Fruit fly (Drosophila melanogaster): ENCODE results near the gene CG6138.

The CG6138 gene

DNA sequence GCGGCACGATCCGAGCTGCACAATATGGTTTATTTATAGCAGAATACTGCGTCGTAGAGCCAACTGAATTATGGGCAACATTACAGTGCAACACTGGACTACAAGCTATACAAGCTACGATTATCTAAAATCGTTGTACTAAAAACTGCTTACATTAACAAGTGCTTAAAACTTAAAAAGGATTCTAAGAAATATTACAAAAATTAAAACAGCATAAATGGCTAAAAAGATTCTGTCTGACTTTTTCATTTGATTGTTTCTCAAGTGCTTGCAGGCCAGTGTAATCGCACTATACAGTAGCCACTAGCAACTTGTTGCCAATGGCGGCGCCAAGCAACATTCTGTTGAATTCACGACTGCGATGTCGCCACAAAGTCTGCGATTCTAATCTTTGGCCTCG, 49.7 kb downstream of the CG6138 start (continued):
- TF ChIP-seq CG9609 (GFP tag; optimal IDR thresholded peaks at IDR 0.05) (peak; percentile 49), rib (GFP tag; IDR thresholded peaks at IDR 0.05) (no peak), CG7271 (tag; optimal IDR thresholded peaks at IDR 0.05) (no peak), CG9437 (GFP tag; optimal IDR thresholded peaks at IDR 0.05) (peak; percentile 34), CG3847 (GFP tag; IDR thresholded peaks at IDR 0.05) (peak; percentile 47; the same call in 1 of the 2 replicates), HmgZ (tag; optimal IDR thresholded peaks at IDR 0.05) (peak; percentile 13), ham (GFP tag; IDR thresholded peaks at IDR 0.05) (no peak), Antp (GFP tag; optimal IDR thresholded peaks at IDR 0.05) (peak; percentile 48), CG18011 (GFP tag; optimal IDR thresholded peaks at IDR 0.05) (no peak), CG2202 (tag; optimal IDR thresholded peaks at IDR 0.05) (peak; percentile 55), ems (GFP tag; optimal IDR thresholded peaks at IDR 0.05) (peak; percentile 51), CG3281 (GFP tag; optimal IDR thresholded peaks at IDR 0.05) (peak; percentile 18), CG15073 (GFP tag; optimal IDR thresholded peaks at IDR 0.05) (no peak), CG1832 (GFP tag; optimal IDR thresholded peaks at IDR 0.05) (no peak), Opbp (GFP tag; IDR thresholded peaks at IDR 0.05; ENCODE audit: partially characterized antibody) (no peak), ci (GFP tag; IDR thresholded peaks at IDR 0.05) (peak; percentile 92), row (GFP tag; IDR thresholded peaks at IDR 0.05) (peak; percentile 86), CG13424 (tag; optimal IDR thresholded peaks at IDR 0.05) (peak; percentile 68), CG7839 (tag; optimal IDR thresholded peaks at IDR 0.05) (peak; percentile 81), CG43689 (GFP tag; IDR thresholded peaks at IDR 0.05) (0 out of 2 replicates have a peak, but pooled peaks have one; percentile 42), CG33557 (GFP tag; optimal IDR thresholded peaks at IDR 0.05) (no peak), CG1233 (GFP tag; optimal IDR thresholded peaks at IDR 0.05) (peak; percentile 57), dm (GFP tag; optimal IDR thresholded peaks at IDR 0.05) (peak; percentile 22), Fer2 (tag; optimal IDR thresholded peaks at IDR 0.05) (no peak), nom (GFP tag; optimal IDR thresholded peaks at IDR 0.05) (peak; percentile 65), MESR4 (GFP tag; optimal IDR thresholded peaks at IDR 0.05) (no peak), CG2678 (tag; optimal IDR thresholded peaks at IDR 0.05) (peak; percentile 77), NK7.1 (GFP tag; optimal IDR thresholded peaks at IDR 0.05) (peak; percentile 37), H2.0 (GFP tag; IDR thresholded peaks at IDR 0.05) (peak; percentile 76), gcm2 (GFP tag; optimal IDR thresholded peaks at IDR 0.05) (no peak), CG17802 (tag; optimal IDR thresholded peaks at IDR 0.05) (peak; percentile 30), Ravus (GFP tag; IDR thresholded peaks at IDR 0.05) (peak; percentile 16), ap (GFP tag; IDR thresholded peaks at IDR 0.05) (peak; percentile 55; the same call in 1 of the 2 replicates), sens (GFP tag) (peak; percentile 95), Hr3 (GFP tag; optimal IDR thresholded peaks at IDR 0.05) (peak; percentile 44), mld (GFP tag; IDR thresholded peaks at IDR 0.05; ENCODE audit: partially characterized antibody) (no peak), Rfx (GFP tag; IDR thresholded peaks at IDR 0.05) (peak; percentile 75; the same call in 1 of the 2 replicates), schlank (tag; optimal IDR thresholded peaks at IDR 0.05) (no peak), CG18599 (GFP tag; optimal IDR thresholded peaks at IDR 0.05) (peak; percentile 68), Mes4 (GFP tag; optimal IDR thresholded peaks at IDR 0.05) (peak; percentile 55), Ets65A (GFP tag) (peak; percentile 89), Camta (GFP tag; optimal IDR thresholded peaks at IDR 0.05) (peak; percentile 80), CG11696 (GFP tag; IDR thresholded peaks at IDR 0.05) (0 out of 2 replicates have a peak, but pooled peaks have one; percentile 24), CG15601 (tag; optimal IDR thresholded peaks at IDR 0.05) (peak; percentile 73), CG15514 (GFP tag; optimal IDR thresholded peaks at IDR 0.05) (peak; percentile 14), CG7786 (GFP tag; optimal IDR thresholded peaks at IDR 0.05) (peak; percentile 45), dmrt99B (tag; optimal IDR thresholded peaks at IDR 0.05) (peak; percentile 82), CG3163 (GFP tag; optimal IDR thresholded peaks at IDR 0.05) (no peak), Trl (optimal IDR thresholded peaks at IDR 0.05) (no peak), Trl (GFP tag; optimal IDR thresholded peaks at IDR 0.05) (peak; percentile 49), lilli (GFP tag; optimal IDR thresholded peaks at IDR 0.05) (peak; percentile 56)

All from whole organism, embryonic.